Worm (Caenorhabditis elegans) whole organism, mixed stage, embryonic: ENCODE data around the gene sel-1.

Experiments
- lsy-2 ChIP-seq: fragments of 150-350 bp; optimal IDR thresholded peaks from 2 replicates; lab custom pipeline; 2014; ENCODE audit warnings: missing biosample characterization, missing genetic modification characterization
- mab-5 ChIP-seq: fragments of 150-350 bp; optimal IDR thresholded peaks from 2 replicates; lab custom pipeline; 2014; ENCODE audit warnings: missing biosample characterization, missing genetic modification characterization
- nhr-12 ChIP-seq: fragments of 150-350 bp; optimal IDR thresholded peaks from 2 replicates; lab custom pipeline; 2014; ENCODE audit warnings: missing biosample characterization, missing genetic modification characterization
- pha-4 ChIP-seq: fragments of 150-350 bp; optimal IDR thresholded peaks from 2 replicates; lab custom pipeline; 2018; ENCODE audit warnings: missing biosample characterization, missing genetic modification reagents, missing genetic modification characterization

DNA sequence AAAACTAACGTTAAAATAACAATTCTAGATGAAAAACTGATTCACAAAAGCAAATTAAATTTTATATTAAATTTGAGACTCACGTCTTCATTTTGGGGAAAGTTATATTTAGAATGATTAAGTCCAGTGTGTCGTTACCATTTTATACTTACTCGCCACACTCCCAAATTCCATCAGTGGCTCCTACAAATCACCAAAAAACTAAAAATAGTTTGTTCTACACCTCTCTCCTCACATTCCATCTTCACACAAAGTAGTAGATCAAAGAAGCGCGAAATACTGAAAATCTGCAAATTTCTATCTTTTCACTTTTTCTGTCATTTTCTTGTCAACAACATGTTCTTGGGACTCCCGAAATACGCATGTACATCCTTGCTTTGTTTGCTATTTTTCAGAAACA is 48.3 kb downstream of the sel-1 start, which contains the start of gene ZC116.5:
- no peak for TF ChIP-seq pha-4 (tag; lab: Kevin White, UChicago)
- TF ChIP-seq lsy-2 (tag; lab: Kevin White, UChicago), result no peak
- no peak for TF ChIP-seq mab-5 (tag; lab: Kevin White, UChicago)
- no peak for TF ChIP-seq nhr-12 (tag; lab: Kevin White, UChicago)
